Fruit fly (Drosophila melanogaster) whole organism, embryonic: ENCODE measurements around the gene tplus3b.

Source experiments
- Abd-B ChIP-seq: fragments of 200-800 bp; sonication (Bioruptor generic); optimal IDR thresholded peaks from 2 replicates; lab custom pipeline; 2018; ENCODE audit warnings: missing biosample characterization, mild to moderate bottlenecking, missing genetic modification characterization, moderate library complexity
- CG12769 ChIP-seq: fragments of 200-800 bp; sonication (Bioruptor generic); optimal IDR thresholded peaks from 2 replicates; lab custom pipeline; 2019; ENCODE audit warnings: missing biosample characterization, mild to moderate bottlenecking, missing genetic modification characterization, moderate library complexity
- CG13894 ChIP-seq: fragments of 200-800 bp; sonication (Bioruptor generic); optimal IDR thresholded peaks from 3 replicates; lab custom pipeline; 2018; ENCODE audit warnings: missing biosample characterization, mild to moderate bottlenecking, missing genetic modification characterization, moderate library complexity
- CG15011 ChIP-seq: fragments of 200-800 bp; sonication (Bioruptor generic); optimal IDR thresholded peaks from 3 replicates; lab custom pipeline; 2018; ENCODE audit warnings: missing biosample characterization, mild to moderate bottlenecking, missing genetic modification characterization
- CG1832 ChIP-seq: fragments of 200-800 bp; sonication (Bioruptor generic); optimal IDR thresholded peaks from 2 replicates; lab custom pipeline; 2017; ENCODE audit warnings: missing biosample characterization, mild to moderate bottlenecking, missing genetic modification characterization, inconsistent platforms
- CG2199 ChIP-seq: fragments of 200-800 bp; sonication (Bioruptor generic); IDR thresholded peaks from 3 replicates; pipeline ENCODE4 v1.3.6; 2022; ENCODE audit warnings: missing biosample characterization, missing genetic modification characterization
- CG2875 ChIP-seq: fragments of 200-800 bp; sonication (Bioruptor generic); optimal IDR thresholded peaks from 2 replicates; lab custom pipeline; 2017; ENCODE audit warnings: missing biosample characterization, mild to moderate bottlenecking, missing genetic modification characterization, missing genetic modification reagents
- CG2889 ChIP-seq: fragments of 200-800 bp; sonication (Bioruptor generic); IDR thresholded peaks from 3 replicates; pipeline ENCODE4 v1.3.6; 2022; ENCODE audit warnings: missing biosample characterization, missing genetic modification characterization
- CG34376 ChIP-seq: fragments of 200-800 bp; sonication (Bioruptor generic); optimal IDR thresholded peaks from 2 replicates; lab custom pipeline; 2018; ENCODE audit warnings: missing biosample characterization, mild to moderate bottlenecking, missing genetic modification characterization
- CG6175 ChIP-seq: fragments of 200-800 bp; sonication (Bioruptor generic); IDR thresholded peaks from 3 replicates; pipeline ENCODE4 v1.3.6; 2022; ENCODE audit warnings: missing biosample characterization, missing genetic modification characterization
- CG6791 ChIP-seq: fragments of 200-800 bp; sonication (Bioruptor generic); IDR thresholded peaks from 3 replicates; pipeline ENCODE4 v1.3.6; 2022; ENCODE audit warnings: missing biosample characterization, missing genetic modification characterization; ENCODE audit not compliant: partially characterized antibody
- CG8388 ChIP-seq: fragments of 200-800 bp; sonication (Bioruptor generic); optimal IDR thresholded peaks from 2 replicates; lab custom pipeline; 2019; ENCODE audit warnings: missing biosample characterization, mild to moderate bottlenecking, missing genetic modification characterization, moderate library complexity
- CrebB ChIP-seq: fragments of 200-800 bp; sonication (Bioruptor generic); optimal IDR thresholded peaks from 3 replicates; lab custom pipeline; 2018; ENCODE audit warnings: missing biosample characterization, mild to moderate bottlenecking, missing genetic modification characterization
- D ChIP-seq, 2 experiments: fragments of 200-800 bp in 1 of 2; fragments of >200 bp in 1 of 2; sonication (Bioruptor generic) in 1 of 2; optimal IDR thresholded peaks; 2 replicates in 1 of 2; 3 replicates in 1 of 2; lab custom pipeline; 2017; ENCODE audit warnings: mild to moderate bottlenecking in 1 of 2, missing biosample characterization in 1 of 2, missing genetic modification characterization in 1 of 2, missing genetic modification reagents in 1 of 2
- D19A ChIP-seq: fragments of 200-800 bp; optimal IDR thresholded peaks from 3 replicates; lab custom pipeline; 2019; ENCODE audit warnings: missing biosample characterization, mild to moderate bottlenecking, missing genetic modification characterization, moderate library complexity
- D19B ChIP-seq: fragments of 200-800 bp; sonication (Bioruptor generic); optimal IDR thresholded peaks from 2 replicates; lab custom pipeline; 2017; ENCODE audit warnings: missing biosample characterization, mild to moderate bottlenecking, missing genetic modification characterization
- Deaf1 ChIP-seq: fragments of 200-800 bp; optimal IDR thresholded peaks from 3 replicates; lab custom pipeline; 2019; ENCODE audit warnings: missing biosample characterization, mild to moderate bottlenecking, missing genetic modification characterization, moderate library complexity
- Eip74EF ChIP-seq, 2 experiments: fragments of 200-800 bp in 1 of 2; fragments of >200 bp in 1 of 2; sonication (Bioruptor generic) in 1 of 2; optimal IDR thresholded peaks; 2 replicates each; lab custom pipeline; 2017 to 2019; ENCODE audit warnings: missing biosample characterization in 2 of 2, missing genetic modification characterization in 2 of 2, mild to moderate bottlenecking in 1 of 2, moderate library complexity in 1 of 2
- Ets65A ChIP-seq: fragments of 200-800 bp; sonication (Bioruptor generic); peaks from one replicate; lab custom pipeline; 2016; ENCODE audit warnings: missing biosample characterization, missing genetic modification characterization
- Hand ChIP-seq: fragments of 200-800 bp; sonication (Bioruptor generic); optimal IDR thresholded peaks from 2 replicates; lab custom pipeline; 2017; ENCODE audit warnings: mild to moderate bottlenecking, missing biosample characterization, missing genetic modification reagents, missing genetic modification characterization
- Med ChIP-seq: fragments of 200-800 bp; sonication (Bioruptor generic); peaks from one replicate; lab custom pipeline; 2016; ENCODE audit warnings: missing biosample characterization, missing genetic modification characterization, mild to moderate bottlenecking, inconsistent platforms, moderate library complexity
- Trl ChIP-seq, 3 experiments: fragments of >200 bp in 2 of 3; fragments of 200-800 bp in 1 of 3; sonication (Bioruptor generic) in 1 of 3; optimal IDR thresholded peaks; 2 replicates in 1 of 3; 3 replicates in 2 of 3; lab custom pipeline; 2016 to 2017; ENCODE audit warnings: missing biosample characterization in 1 of 3, missing genetic modification characterization in 1 of 3
- ato ChIP-seq: fragments of 200-800 bp; sonication (Bioruptor generic); IDR thresholded peaks from 2 replicates; pipeline ENCODE4 v1.3.6; 2022; ENCODE audit warnings: missing biosample characterization, missing genetic modification characterization; ENCODE audit not compliant: partially characterized antibody
- cato ChIP-seq: fragments of 200-800 bp; sonication (Bioruptor generic); optimal IDR thresholded peaks from 2 replicates; lab custom pipeline; 2016; ENCODE audit warnings: missing biosample characterization, missing genetic modification characterization, borderline replicate concordance
- exex ChIP-seq: fragments of 200-800 bp; sonication (Bioruptor generic); optimal IDR thresholded peaks from 4 replicates; lab custom pipeline; 2018; ENCODE audit warnings: missing biosample characterization, mild to moderate bottlenecking, missing genetic modification characterization, moderate library complexity
- grn ChIP-seq: fragments of 200-800 bp; sonication (Bioruptor generic); optimal IDR thresholded peaks from 3 replicates; lab custom pipeline; 2017; ENCODE audit warnings: missing biosample characterization, missing genetic modification characterization
- gsb-n ChIP-seq: fragments of 200-800 bp; sonication (Bioruptor generic); optimal IDR thresholded peaks from 3 replicates; lab custom pipeline; 2018; ENCODE audit warnings: missing biosample characterization, mild to moderate bottlenecking, missing genetic modification characterization
- jumu ChIP-seq: fragments of 200-800 bp; sonication (Bioruptor generic); optimal IDR thresholded peaks from 3 replicates; lab custom pipeline; 2016; ENCODE audit warnings: missing biosample characterization, missing genetic modification characterization
- mirr ChIP-seq: fragments of 200-800 bp; sonication (Bioruptor generic); optimal IDR thresholded peaks from 3 replicates; lab custom pipeline; 2018; ENCODE audit warnings: missing biosample characterization, mild to moderate bottlenecking, missing genetic modification characterization
- mld ChIP-seq: fragments of 200-800 bp; sonication (Bioruptor generic); IDR thresholded peaks from 3 replicates; pipeline ENCODE4 v1.3.6; 2022; ENCODE audit warnings: missing biosample characterization, missing genetic modification characterization; ENCODE audit not compliant: partially characterized antibody
- sd ChIP-seq: fragments of 200-800 bp; sonication (Bioruptor generic); optimal IDR thresholded peaks from 3 replicates; lab custom pipeline; 2018; ENCODE audit warnings: missing biosample characterization, mild to moderate bottlenecking, missing genetic modification characterization, moderate library complexity
- sens-2 ChIP-seq: fragments of 200-800 bp; sonication (Bioruptor generic); IDR thresholded peaks from 2 replicates; pipeline ENCODE4 v1.3.6; 2022; ENCODE audit warnings: missing biosample characterization, missing genetic modification characterization
- sob ChIP-seq: fragments of 200-800 bp; sonication (Bioruptor generic); IDR thresholded peaks from 2 replicates; pipeline ENCODE4 v1.3.6; 2022; ENCODE audit warnings: missing biosample characterization, missing genetic modification characterization
- sqz ChIP-seq: fragments of 200-800 bp; sonication (Bioruptor generic); optimal IDR thresholded peaks from 3 replicates; lab custom pipeline; 2018; ENCODE audit warnings: missing biosample characterization, mild to moderate bottlenecking, missing genetic modification characterization
- vfl ChIP-seq: fragments of 200-800 bp; sonication (Bioruptor generic); optimal IDR thresholded peaks from 2 replicates; lab custom pipeline; 2016; ENCODE audit warnings: missing biosample characterization, missing genetic modification characterization

tplus3b gene

dm6 chr2L:22144127-22144526, 39.9 kb upstream of the tplus3b start (continued):
- TF ChIP-seq CG15011 (GFP tag; lab: Kevin White, UChicago) (peak; percentile 18), CG1832 (GFP tag; lab: Kevin White, UChicago) (no peak), D (optimal IDR thresholded peaks at IDR 0.05; lab: Kevin White, UChicago) (no peak), D (GFP tag; optimal IDR thresholded peaks at IDR 0.05; lab: Kevin White, UChicago) (peak; percentile 11), mld (GFP tag; lab: Robert Waterston, UW) (no peak), sens-2 (GFP tag; lab: Robert Waterston, UW) (no peak)

- peak; percentile 55 for TF ChIP-seq CG12769 (tag; lab: Kevin White, UChicago)
- no peak for TF ChIP-seq Abd-B (GFP tag; lab: Kevin White, UChicago)
- peak; percentile 87 for TF ChIP-seq Ets65A (GFP tag; lab: Kevin White, UChicago)
- TF ChIP-seq CG2889 (GFP tag; lab: Robert Waterston, UW): no peak
- TF ChIP-seq Trl (optimal IDR thresholded peaks at IDR 0.05; lab: Kevin White, UChicago): peak in 1 of 2 experiments; percentile 11
- no peak for TF ChIP-seq Trl (GFP tag; optimal IDR thresholded peaks at IDR 0.05; lab: Kevin White, UChicago)
- 0 out of 2 replicates have a peak, but pooled peaks have one; percentile 12 for TF ChIP-seq sob
- TF ChIP-seq Deaf1 (tag; lab: Kevin White, UChicago): peak; percentile 91
- TF ChIP-seq sqz (GFP tag; lab: Kevin White, UChicago): no peak
- TF ChIP-seq sd (tag; lab: Kevin White, UChicago): peak; percentile 29
- peak; percentile 62 for TF ChIP-seq Med
- no peak for TF ChIP-seq CrebB (tag; lab: Kevin White, UChicago)
- TF ChIP-seq, all 482 proteins: peak for 7
Observed at dm6 chr2L:22142696-22143176, 38.5 kb upstream of the tplus3b start.

- TF ChIP-seq D19B (GFP tag; lab: Kevin White, UChicago) (peak; percentile 31), Eip74EF (GFP tag; optimal IDR thresholded peaks at IDR 0.05; lab: Kevin White, UChicago) (no peak), CG8388 (GFP tag; lab: Kevin White, UChicago) (peak; percentile 76), jumu (GFP tag; lab: Kevin White, UChicago) (no peak), CG6791 (GFP tag; lab: Robert Waterston, UW) (no peak), CG34376 (GFP tag; lab: Kevin White, UChicago) (peak; percentile 24), vfl (GFP tag; lab: Kevin White, UChicago) (no peak), cato (GFP tag; lab: Kevin White, UChicago) (no peak), CG2875 (no peak), gsb-n (no peak), exex (tag; lab: Kevin White, UChicago) (peak; percentile 9), grn (GFP tag; lab: Kevin White, UChicago) (peak; percentile 9), CG13894 (no peak), CG2199 (peak; percentile 90), ato (GFP tag; lab: Robert Waterston, UW) (no peak), Hand (GFP tag; lab: Kevin White, UChicago) (no peak), D19A (tag; lab: Kevin White, UChicago) (peak; percentile 26), sd (tag; lab: Kevin White, UChicago) (peak; percentile 0), CG6175 (GFP tag; lab: Robert Waterston, UW) (no peak), mirr (GFP tag; lab: Kevin White, UChicago) (peak; percentile 17), D (optimal IDR thresholded peaks at IDR 0.05; lab: Kevin White, UChicago) (no peak), D (GFP tag; optimal IDR thresholded peaks at IDR 0.05; lab: Kevin White, UChicago) (no peak)
Observed at dm6 chr2L:22139960-22140359, 35.8 kb upstream of the tplus3b start.
